Worm (Caenorhabditis elegans) whole organism, L3 larva: Measurements from ENCODE around the gene C02F5.5.

Source experiments
- aly-2 ChIP-seq: fragments of 150-350 bp; optimal IDR thresholded peaks from 2 replicates; lab custom pipeline; 2014; ENCODE audit warnings: missing biosample characterization, missing genetic modification characterization
- fkh-10 ChIP-seq: sonication (generic microtip); optimal IDR thresholded peaks from 2 replicates; lab custom pipeline; 2017; ENCODE audit warnings: missing biosample characterization, missing genetic modification reagents, missing genetic modification characterization
- hmg-11 ChIP-seq: sonication (generic microtip); optimal IDR thresholded peaks from 2 replicates; lab custom pipeline; 2016; ENCODE audit warnings: missing genetic modification characterization, missing compliant biosample characterization
- jun-1 ChIP-seq: fragments of 150-350 bp; optimal IDR thresholded peaks from 2 replicates; lab custom pipeline; 2014; ENCODE audit warnings: missing biosample characterization, missing genetic modification reagents, missing genetic modification characterization
- mml-1 ChIP-seq: fragments of 150-350 bp; sonication (generic microtip); optimal IDR thresholded peaks from 3 replicates; lab custom pipeline; 2014; ENCODE audit warnings: missing biosample characterization, missing genetic modification characterization
- sea-2 ChIP-seq: fragments of 150-350 bp; sonication (generic microtip); optimal IDR thresholded peaks from 4 replicates; lab custom pipeline; 2014; ENCODE audit warnings: missing biosample characterization, missing genetic modification reagents, missing genetic modification characterization

DNA sequence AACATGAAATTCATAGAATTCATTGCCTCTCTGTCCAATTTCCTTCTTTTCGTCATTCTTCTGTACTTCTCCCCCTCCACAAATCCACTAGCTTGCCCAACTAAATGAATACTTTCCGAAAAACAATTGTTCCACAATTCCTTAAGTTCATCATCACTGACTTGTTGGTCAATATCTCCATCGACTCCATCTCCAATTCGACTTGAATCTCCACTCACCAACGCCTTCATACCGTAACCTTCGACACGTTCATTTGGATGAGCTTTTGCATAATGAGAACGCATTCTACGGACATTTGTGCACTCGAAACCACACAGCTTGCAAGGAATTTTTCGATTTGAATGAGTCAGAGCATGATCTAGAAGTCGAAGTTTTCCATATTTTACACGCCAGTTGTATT, 5.0 kb downstream of the C02F5.5 start:
- no peak for TF ChIP-seq sea-2 (GFP tag; lab: Kevin White, UChicago)
- TF ChIP-seq aly-2 (tag; lab: Kevin White, UChicago) = no peak
- TF ChIP-seq hmg-11 (tag; lab: Kevin White, UChicago) = no peak
- no peak for TF ChIP-seq fkh-10
- TF ChIP-seq mml-1 (tag; lab: Kevin White, UChicago) = no peak
- TF ChIP-seq jun-1 (tag; lab: Kevin White, UChicago) = no peak
